Worm (Caenorhabditis elegans): Measurements from ENCODE around the gene pde-2.

pde-2 gene

DNA sequence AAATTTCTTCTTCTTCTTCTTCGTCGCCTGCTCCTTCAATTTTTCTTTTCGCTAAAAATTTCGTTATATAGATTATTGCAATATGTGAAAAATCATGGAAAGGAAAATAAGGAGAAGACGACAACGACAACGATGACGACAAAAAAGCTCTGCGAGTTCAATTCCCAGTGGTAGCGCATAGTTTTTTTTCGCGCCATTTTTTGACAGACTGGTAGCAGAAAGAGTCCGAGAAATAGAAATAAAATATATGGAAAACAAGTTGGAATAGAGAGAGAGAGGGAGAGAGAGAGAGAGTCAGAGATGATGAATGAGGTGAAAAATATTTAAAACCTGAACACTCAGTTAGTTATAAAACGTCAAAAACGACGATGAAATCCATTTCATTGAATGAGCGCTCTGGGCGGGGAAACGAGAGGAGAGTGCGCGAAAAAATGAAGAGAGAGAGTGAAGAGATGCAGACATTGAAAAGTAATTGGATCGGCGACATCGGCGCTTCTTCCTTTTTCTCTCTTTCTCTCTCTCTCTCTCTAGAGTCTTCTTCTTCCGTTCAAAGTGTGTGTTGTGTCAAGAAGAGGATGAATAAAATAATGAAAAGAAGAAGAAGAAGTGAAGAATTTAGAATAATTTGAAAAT is at the start of gene pde-2:
Gene pde-2 (minus strand): TSS at position 51 of the 633 bp plus-strand sequence.
- TF ChIP-seq unc-86 (tag; optimal IDR thresholded peaks at IDR 0.05) (peak; percentile 5), mdl-1 (tag; optimal IDR thresholded peaks at IDR 0.05) (peak in 1 of 2 experiments; percentile 32), swsn-7 (tag; optimal IDR thresholded peaks at IDR 0.05) (peak; percentile 51), unc-98 (GFP tag; IDR thresholded peaks at IDR 0.05) (no peak), vab-15 (tag; optimal IDR thresholded peaks at IDR 0.05) (no peak), skn-1 (tag; optimal IDR thresholded peaks at IDR 0.05) (peak; percentile 47), lin-35 (GFP tag; optimal IDR thresholded peaks at IDR 0.05) (peak; percentile 8 to 45), ceh-88 (GFP tag; IDR thresholded peaks at IDR 0.05) (no peak), xbp-1 (tag; optimal IDR thresholded peaks at IDR 0.05) (peak; percentile 28), mep-1 (tag; optimal IDR thresholded peaks at IDR 0.05) (peak; percentile 78), nhr-47 (tag; optimal IDR thresholded peaks at IDR 0.05) (peak; percentile 58), ztf-4 (tag; optimal IDR thresholded peaks at IDR 0.05) (peak; percentile 33), nhr-12 (tag; optimal IDR thresholded peaks at IDR 0.05) (no peak), rnt-1 (tag; optimal IDR thresholded peaks at IDR 0.05) (peak; percentile 14), nhr-85 (tag) (peak; percentile 78), efl-1 (optimal IDR thresholded peaks at IDR 0.05) (peak; percentile 19 to 45), efl-1 (GFP tag; optimal IDR thresholded peaks at IDR 0.05 in 1 of 2) (no peak), lsy-2 (tag; optimal IDR thresholded peaks at IDR 0.05) (peak; percentile 47 to 64), tbx-2 (tag; optimal IDR thresholded peaks at IDR 0.05) (peak; percentile 54), fos-1 (tag; optimal IDR thresholded peaks at IDR 0.05) (no peak), fkh-8 (tag; optimal IDR thresholded peaks at IDR 0.05) (peak; percentile 18), nhr-19 (GFP tag; conservative IDR thresholded peaks at IDR 0.05) (peak; percentile 35; the same call in 1 of the 2 replicates), ceh-82 (tag; optimal IDR thresholded peaks at IDR 0.05) (peak in 2 of 3 experiments; percentile 34 to 37), dpl-1 (GFP tag; optimal IDR thresholded peaks at IDR 0.05) (peak; percentile 18 to 37 (median 26)), nhr-71 (tag; optimal IDR thresholded peaks at IDR 0.05) (peak; percentile 68), nhr-76 (tag; optimal IDR thresholded peaks at IDR 0.05) (no peak), C16A3.4 (tag; optimal IDR thresholded peaks at IDR 0.05) (peak; percentile 14), fkh-10 (GFP tag; optimal IDR thresholded peaks at IDR 0.05) (peak; percentile 63), lir-3 (tag; optimal IDR thresholded peaks at IDR 0.05; ENCODE audit: poor library complexity) (peak; percentile 39), blmp-1 (tag; optimal IDR thresholded peaks at IDR 0.05) (peak; percentile 78), nhr-20 (tag; optimal IDR thresholded peaks at IDR 0.05) (peak; percentile 28), snu-23 (GFP tag; optimal IDR thresholded peaks at IDR 0.05) (peak; percentile 60), lin-14 (GFP tag; optimal IDR thresholded peaks at IDR 0.05) (peak; percentile 89), lin-13 (GFP tag; optimal IDR thresholded peaks at IDR 0.05) (no peak), tlp-1 (tag; optimal IDR thresholded peaks at IDR 0.05) (no peak), dsc-1 (tag; optimal IDR thresholded peaks at IDR 0.05) (peak; percentile 26)

ce11 chrIII:9030818-9031217 is 49.1 kb upstream of the pde-2 start:
- TF ChIP-seq nhr-71 (tag; optimal IDR thresholded peaks at IDR 0.05) = peak; percentile 41
- no peak for TF ChIP-seq ceh-82 (tag; optimal IDR thresholded peaks at IDR 0.05)
- no peak for TF ChIP-seq F16B12.6 (tag; optimal IDR thresholded peaks at IDR 0.05)
- TF ChIP-seq efl-3 (GFP tag; optimal IDR thresholded peaks at IDR 0.05) = no peak
- TF ChIP-seq lin-14 (GFP tag; optimal IDR thresholded peaks at IDR 0.05) = no peak
- no peak for TF ChIP-seq C04F5.9 (tag; optimal IDR thresholded peaks at IDR 0.05)
- TF ChIP-seq nhr-47 (tag; optimal IDR thresholded peaks at IDR 0.05) = peak; percentile 32
- peak; percentile 5 for TF ChIP-seq fkh-8 (tag; optimal IDR thresholded peaks at IDR 0.05)
- no peak for TF ChIP-seq unc-98 (GFP tag; IDR thresholded peaks at IDR 0.05)

- TF ChIP-seq swsn-7 (tag; optimal IDR thresholded peaks at IDR 0.05) (no peak), unc-86 (tag; optimal IDR thresholded peaks at IDR 0.05) (no peak), nhr-85 (tag) (no peak)
Observed at ce11 chrIII:9026951-9027350, 45.3 kb upstream of the pde-2 start, which contains the start of gene F59B2.13. F59B2.13 (minus strand) TSS chrIII:9027051.

All from whole organism, L1 larva.